Fruit fly (Drosophila melanogaster) whole organism, pupa: Measurements from ENCODE around the gene mRpS33.

Experiments used
- CG10348 ChIP-seq: fragments of 200-800 bp; sonication (Bioruptor generic); IDR thresholded peaks from 2 replicates; pipeline ENCODE4 v1.3.6; 2022; ENCODE audit warnings: missing biosample characterization, missing genetic modification characterization
- CG17806 ChIP-seq: fragments of 200-800 bp; sonication (Bioruptor generic); optimal IDR thresholded peaks from 2 replicates; lab custom pipeline; 2018; ENCODE audit warnings: missing biosample characterization, mild to moderate bottlenecking, missing genetic modification characterization, moderate library complexity
- CG32121 ChIP-seq: fragments of 200-800 bp; sonication (Bioruptor generic); IDR thresholded peaks from 2 replicates; pipeline ENCODE4 v1.3.6; 2022; ENCODE audit warnings: missing biosample characterization, missing genetic modification characterization
- CG8301 ChIP-seq: fragments of 200-800 bp; sonication (Bioruptor generic); optimal IDR thresholded peaks from 2 replicates; lab custom pipeline; 2018; ENCODE audit warnings: missing biosample characterization, mild to moderate bottlenecking, missing genetic modification characterization
- CG9948 ChIP-seq: fragments of 200-800 bp; sonication (Bioruptor generic); optimal IDR thresholded peaks from 2 replicates; lab custom pipeline; 2018; ENCODE audit warnings: missing biosample characterization, mild to moderate bottlenecking, missing genetic modification characterization, moderate library complexity
- EcR ChIP-seq: fragments of 200-800 bp; sonication (Bioruptor generic); optimal IDR thresholded peaks from 3 replicates; lab custom pipeline; 2019; ENCODE audit warnings: missing biosample characterization, missing genetic modification characterization, mild to moderate bottlenecking, moderate library complexity, missing genetic modification reagents
- Ets98B ChIP-seq: fragments of 200-800 bp; sonication (Bioruptor generic); IDR thresholded peaks from 2 replicates; pipeline ENCODE4 v1.3.6; 2022; ENCODE audit warnings: missing biosample characterization, missing genetic modification characterization
- Pif1B ChIP-seq: fragments of 200-800 bp; sonication (Bioruptor generic); optimal IDR thresholded peaks from 3 replicates; lab custom pipeline; 2016; ENCODE audit warnings: missing biosample characterization, missing genetic modification characterization
- Snoo ChIP-seq: fragments of 200-800 bp; sonication (Bioruptor generic); optimal IDR thresholded peaks from 3 replicates; lab custom pipeline; 2017; ENCODE audit warnings: missing biosample characterization, mild to moderate bottlenecking, missing genetic modification characterization, inconsistent platforms
- gl ChIP-seq: fragments of 200-800 bp; sonication (Bioruptor generic); optimal IDR thresholded peaks from 2 replicates; lab custom pipeline; 2018; ENCODE audit warnings: missing biosample characterization, mild to moderate bottlenecking, missing genetic modification characterization

DNA sequence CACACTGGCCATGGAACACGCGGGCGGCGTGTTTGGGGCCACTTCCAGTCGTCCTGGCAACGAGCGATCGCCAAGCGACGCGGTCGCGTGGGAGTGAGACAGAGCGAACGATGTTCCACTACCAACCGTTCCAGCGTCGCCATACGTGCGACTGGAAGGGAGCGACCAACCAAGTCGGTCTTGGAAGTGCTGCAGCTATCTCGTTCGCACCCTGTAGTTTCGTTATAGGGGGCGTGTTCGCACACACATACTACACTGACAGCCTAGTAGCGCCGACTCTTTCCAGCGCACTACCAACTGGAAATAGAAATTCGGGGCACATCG, 32.7 kb downstream of the mRpS33 start:
- TF ChIP-seq Ets98B (GFP tag; lab: Robert Waterston, UW): no peak
- no peak for TF ChIP-seq Snoo (tag; lab: Kevin White, UChicago)
- no peak for TF ChIP-seq EcR
- TF ChIP-seq gl (tag; lab: Kevin White, UChicago): no peak
- TF ChIP-seq CG9948 (tag; lab: Kevin White, UChicago): no peak
- TF ChIP-seq CG17806: no peak
- TF ChIP-seq CG32121 (GFP tag; lab: Robert Waterston, UW): no peak
- TF ChIP-seq Pif1B: no peak
- TF ChIP-seq CG8301 (tag; lab: Kevin White, UChicago): no peak
- TF ChIP-seq CG10348 (GFP tag; lab: Robert Waterston, UW): no peak
